Worm (Caenorhabditis elegans): ENCODE measurements around the gene srh-279.

DNA sequence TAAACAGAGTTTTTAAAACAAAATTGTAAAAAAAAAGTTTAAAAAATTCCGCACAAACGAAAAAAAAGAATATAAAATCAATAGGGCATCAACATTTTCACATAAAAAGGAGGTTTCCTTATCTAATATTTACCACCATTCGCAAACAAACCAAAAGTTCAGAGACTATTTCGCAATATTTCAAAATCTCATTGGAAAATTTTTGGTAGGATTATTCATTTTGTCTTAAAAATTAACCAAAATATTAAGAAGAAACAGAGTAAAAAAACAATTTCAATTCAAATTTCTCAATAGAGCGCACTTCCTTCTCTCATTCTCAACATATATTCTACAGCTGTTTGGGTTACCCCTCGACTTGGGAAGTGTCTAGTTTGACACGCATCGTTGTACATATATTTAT, 32.1 kb upstream of the srh-279 start:
- no peak for TF ChIP-seq dao-5 (tag; optimal IDR thresholded peaks at IDR 0.05)
- TF ChIP-seq W03F9.2 (tag; optimal IDR thresholded peaks at IDR 0.05), result no peak
